Worm (Caenorhabditis elegans) whole organism, L2 larva: ENCODE results near the gene par-1.

Experiments
- dmd-4 ChIP-seq: sonication (generic microtip); optimal IDR thresholded peaks from 2 replicates; lab custom pipeline; 2017; ENCODE audit warnings: missing biosample characterization, missing genetic modification characterization
- egl-27 ChIP-seq: sonication (generic microtip); optimal IDR thresholded peaks from 3 replicates; lab custom pipeline; 2017; ENCODE audit warnings: missing biosample characterization, missing genetic modification reagents, missing genetic modification characterization
- elt-1 ChIP-seq: fragments of 150-350 bp; optimal IDR thresholded peaks from 2 replicates; lab custom pipeline; 2014; ENCODE audit warnings: missing biosample characterization, missing genetic modification characterization
- fos-1 ChIP-seq: fragments of 150-350 bp; optimal IDR thresholded peaks from 2 replicates; lab custom pipeline; 2014; ENCODE audit warnings: missing biosample characterization, missing genetic modification characterization
- lsy-2 ChIP-seq, 2 experiments: fragments of 150-350 bp in 1 of 2; sonication (generic microtip) in 1 of 2; optimal IDR thresholded peaks; 2 replicates each; lab custom pipeline; 2014 to 2017; ENCODE audit warnings: missing biosample characterization in 2 of 2, missing genetic modification characterization in 2 of 2
- nhr-11 ChIP-seq: fragments of 150-350 bp; optimal IDR thresholded peaks from 2 replicates; lab custom pipeline; 2014; ENCODE audit warnings: missing biosample characterization, missing genetic modification characterization
- nhr-237 ChIP-seq: fragments of 150-350 bp; optimal IDR thresholded peaks from 2 replicates; lab custom pipeline; 2014; ENCODE audit warnings: missing biosample characterization, missing genetic modification characterization
- skn-1 ChIP-seq: sonication (generic microtip); optimal IDR thresholded peaks from 2 replicates; lab custom pipeline; 2017; ENCODE audit warnings: missing biosample characterization, missing genetic modification characterization
- unc-62 ChIP-seq: fragments of 150-350 bp; optimal IDR thresholded peaks from 2 replicates; lab custom pipeline; 2014; ENCODE audit warnings: missing biosample characterization, missing genetic modification reagents, missing genetic modification characterization

ce11 chrV:14107511-14107910 is 37.7 kb downstream of the par-1 start, which contains the start of gene H39E23.3:
- no peak for TF ChIP-seq dmd-4 (tag; lab: Kevin White, UChicago)
- TF ChIP-seq nhr-11 (tag; lab: Kevin White, UChicago) = no peak
- TF ChIP-seq nhr-237 (tag; lab: Kevin White, UChicago) = no peak
- TF ChIP-seq unc-62 (GFP tag; lab: Kevin White, UChicago) = no peak
- no peak for TF ChIP-seq elt-1 (tag; lab: Kevin White, UChicago)
- TF ChIP-seq lsy-2 (tag; optimal IDR thresholded peaks at IDR 0.05; lab: Kevin White, UChicago) = no peak
- TF ChIP-seq egl-27 (tag; lab: Kevin White, UChicago) = no peak
- TF ChIP-seq skn-1 (tag; lab: Kevin White, UChicago) = no peak
- no peak for TF ChIP-seq fos-1 (tag; lab: Kevin White, UChicago)
